Fruit fly (Drosophila melanogaster) whole organism, embryonic: ENCODE data around the gene Targ1.
A peak's percentile ranks its signal among the peaks of the same experiment; 100 is the strongest.

Experiments used
- Antp ChIP-seq: fragments of 200-800 bp; sonication (Bioruptor generic); optimal IDR thresholded peaks from 3 replicates; lab custom pipeline; 2016; ENCODE audit warnings: missing biosample characterization, missing genetic modification characterization
- BtbVII ChIP-seq: fragments of 200-800 bp; sonication (Bioruptor generic); optimal IDR thresholded peaks from 3 replicates; lab custom pipeline; 2017; ENCODE audit warnings: missing biosample characterization, mild to moderate bottlenecking, missing genetic modification characterization
- Bteb2 ChIP-seq: fragments of 200-800 bp; sonication (Bioruptor generic); optimal IDR thresholded peaks from 2 replicates; lab custom pipeline; 2016; ENCODE audit warnings: missing biosample characterization, missing genetic modification characterization
- CG10959 ChIP-seq: fragments of 200-800 bp; sonication (Bioruptor generic); IDR thresholded peaks from 2 replicates; pipeline ENCODE4 v1.3.6; 2022; ENCODE audit warnings: missing biosample characterization, missing genetic modification characterization
- CG1529 ChIP-seq: fragments of 200-800 bp; sonication (Bioruptor generic); optimal IDR thresholded peaks from 3 replicates; lab custom pipeline; 2018; ENCODE audit warnings: missing biosample characterization, missing genetic modification characterization
- CG15479 ChIP-seq: fragments of 200-800 bp; sonication (Bioruptor generic); optimal IDR thresholded peaks from 3 replicates; lab custom pipeline; 2019; ENCODE audit warnings: missing biosample characterization, mild to moderate bottlenecking, missing genetic modification characterization, moderate library complexity
- CG15514 ChIP-seq: fragments of 200-800 bp; sonication (Bioruptor generic); optimal IDR thresholded peaks from 3 replicates; lab custom pipeline; 2017; ENCODE audit warnings: missing biosample characterization, missing genetic modification characterization, mild to moderate bottlenecking, moderate library complexity, missing genetic modification reagents
- CG15696 ChIP-seq: fragments of 200-800 bp; sonication (Bioruptor generic); optimal IDR thresholded peaks from 2 replicates; lab custom pipeline; 2019; ENCODE audit warnings: missing biosample characterization, mild to moderate bottlenecking, missing genetic modification characterization, moderate library complexity
- CG16813 ChIP-seq: fragments of 200-800 bp; sonication (Bioruptor generic); IDR thresholded peaks from 3 replicates; pipeline ENCODE4 v1.3.6; 2022; ENCODE audit warnings: missing biosample characterization, missing genetic modification characterization; ENCODE audit not compliant: partially characterized antibody
- CG17912 ChIP-seq: fragments of 200-800 bp; sonication (Bioruptor generic); optimal IDR thresholded peaks from 2 replicates; lab custom pipeline; 2018; ENCODE audit warnings: missing biosample characterization, mild to moderate bottlenecking, missing genetic modification characterization
- CG33213 ChIP-seq: fragments of 200-800 bp; sonication (Bioruptor generic); optimal IDR thresholded peaks from 3 replicates; lab custom pipeline; 2016; ENCODE audit warnings: missing biosample characterization, missing genetic modification characterization
- CG4617 ChIP-seq: fragments of 200-800 bp; sonication (Bioruptor generic); optimal IDR thresholded peaks from 3 replicates; lab custom pipeline; 2016; ENCODE audit warnings: missing biosample characterization, missing genetic modification characterization, borderline replicate concordance
- CG6175 ChIP-seq: fragments of 200-800 bp; sonication (Bioruptor generic); IDR thresholded peaks from 3 replicates; pipeline ENCODE4 v1.3.6; 2022; ENCODE audit warnings: missing biosample characterization, missing genetic modification characterization
- CG6689 ChIP-seq: fragments of 200-800 bp; sonication (Bioruptor generic); IDR thresholded peaks from 2 replicates; pipeline ENCODE4 v1.3.6; 2022; ENCODE audit warnings: missing biosample characterization, missing genetic modification characterization
- CG7372 ChIP-seq: fragments of 200-800 bp; sonication (Bioruptor generic); IDR thresholded peaks from 2 replicates; pipeline ENCODE4 v1.3.6; 2022; ENCODE audit warnings: missing biosample characterization, missing genetic modification characterization
- CG8478 ChIP-seq: fragments of >200 bp; optimal IDR thresholded peaks from 2 replicates; lab custom pipeline; 2018
- CG8944 ChIP-seq: fragments of 200-800 bp; sonication (Bioruptor generic); optimal IDR thresholded peaks from 3 replicates; lab custom pipeline; 2016; ENCODE audit warnings: missing biosample characterization, missing genetic modification characterization
- CG9727 ChIP-seq: fragments of 200-800 bp; sonication (Bioruptor generic); optimal IDR thresholded peaks from 3 replicates; lab custom pipeline; 2017; ENCODE audit warnings: missing biosample characterization, mild to moderate bottlenecking, missing genetic modification characterization
- CHES-1-like ChIP-seq: fragments of 200-800 bp; sonication (Bioruptor generic); optimal IDR thresholded peaks from 2 replicates; lab custom pipeline; 2016; ENCODE audit warnings: missing biosample characterization, missing genetic modification characterization
- Chrac-16 ChIP-seq: fragments of 200-800 bp; sonication (Bioruptor generic); optimal IDR thresholded peaks from 3 replicates; lab custom pipeline; 2016; ENCODE audit warnings: missing biosample characterization, missing genetic modification characterization
- Dp ChIP-seq: fragments of 200-800 bp; sonication (Bioruptor generic); optimal IDR thresholded peaks from 2 replicates; lab custom pipeline; 2018; ENCODE audit warnings: missing biosample characterization, mild to moderate bottlenecking, missing genetic modification characterization, moderate library complexity
- ERR ChIP-seq: fragments of 200-800 bp; sonication (Bioruptor generic); optimal IDR thresholded peaks from 2 replicates; lab custom pipeline; 2016; ENCODE audit warnings: missing biosample characterization, missing genetic modification characterization
- HLH3B ChIP-seq: fragments of 200-800 bp; sonication (Bioruptor generic); IDR thresholded peaks from 2 replicates; pipeline ENCODE4 v1.3.6; 2022; ENCODE audit warnings: missing biosample characterization, missing genetic modification characterization
- Hey ChIP-seq: fragments of 200-800 bp; sonication (Bioruptor generic); optimal IDR thresholded peaks from 3 replicates; lab custom pipeline; 2018; ENCODE audit warnings: missing biosample characterization, mild to moderate bottlenecking, missing genetic modification characterization
- HmgD ChIP-seq: fragments of 200-800 bp; sonication (Bioruptor generic); optimal IDR thresholded peaks from 3 replicates; lab custom pipeline; 2016; ENCODE audit warnings: missing biosample characterization, missing genetic modification characterization
- Hmx ChIP-seq: fragments of 200-800 bp; sonication (Bioruptor generic); optimal IDR thresholded peaks from 2 replicates; lab custom pipeline; 2016; ENCODE audit warnings: missing biosample characterization, missing genetic modification characterization
- Hsf ChIP-seq: fragments of 200-800 bp; sonication (Bioruptor generic); optimal IDR thresholded peaks from 3 replicates; lab custom pipeline; 2016; ENCODE audit warnings: missing biosample characterization, missing genetic modification characterization
- Lim3 ChIP-seq: fragments of 200-800 bp; sonication (Bioruptor generic); IDR thresholded peaks from 2 replicates; pipeline ENCODE4 v1.3.6; 2022; ENCODE audit warnings: missing biosample characterization, missing genetic modification characterization
- Scr ChIP-seq: fragments of 200-800 bp; sonication (Bioruptor generic); IDR thresholded peaks from 2 replicates; pipeline ENCODE4 v1.3.6; 2022; ENCODE audit warnings: missing biosample characterization, missing genetic modification characterization; ENCODE audit not compliant: partially characterized antibody
- YL-1 ChIP-seq: fragments of 200-800 bp; sonication (Bioruptor generic); optimal IDR thresholded peaks from 3 replicates; lab custom pipeline; 2017; ENCODE audit warnings: missing biosample characterization, mild to moderate bottlenecking, missing genetic modification characterization
- aop ChIP-seq: fragments of 200-800 bp; sonication (Bioruptor generic); IDR thresholded peaks from 2 replicates; pipeline ENCODE4 v1.3.6; 2022; ENCODE audit warnings: missing biosample characterization, missing genetic modification characterization
- bcd ChIP-seq: fragments of 200-800 bp; sonication (Bioruptor generic); optimal IDR thresholded peaks from 2 replicates; lab custom pipeline; 2017; ENCODE audit warnings: missing biosample characterization, mild to moderate bottlenecking, missing genetic modification characterization
- chinmo ChIP-seq: fragments of 200-800 bp; sonication (Bioruptor generic); IDR thresholded peaks from 4 replicates; pipeline ENCODE4 v1.3.6; 2022; ENCODE audit warnings: missing biosample characterization, missing genetic modification characterization; ENCODE audit not compliant: partially characterized antibody
- ci ChIP-seq: fragments of 200-800 bp; sonication (Bioruptor generic); IDR thresholded peaks from 3 replicates; pipeline ENCODE4 v1.3.6; 2022; ENCODE audit warnings: missing biosample characterization, missing genetic modification characterization
- dimm ChIP-seq: fragments of 200-800 bp; sonication (Bioruptor generic); IDR thresholded peaks from 2 replicates; pipeline ENCODE4 v1.3.6; 2022; ENCODE audit warnings: missing biosample characterization, missing genetic modification characterization
- fu2 ChIP-seq: fragments of 200-800 bp; sonication (Bioruptor generic); optimal IDR thresholded peaks from 2 replicates; lab custom pipeline; 2016; ENCODE audit warnings: missing biosample characterization, missing genetic modification characterization
- gsb-n ChIP-seq: fragments of 200-800 bp; sonication (Bioruptor generic); optimal IDR thresholded peaks from 3 replicates; lab custom pipeline; 2018; ENCODE audit warnings: missing biosample characterization, mild to moderate bottlenecking, missing genetic modification characterization
- nerfin-1 ChIP-seq: fragments of 200-800 bp; sonication (Bioruptor generic); optimal IDR thresholded peaks from 3 replicates; lab custom pipeline; 2019; ENCODE audit warnings: missing biosample characterization, mild to moderate bottlenecking, missing genetic modification characterization, moderate library complexity
- nmo ChIP-seq: fragments of 200-800 bp; sonication (Bioruptor generic); optimal IDR thresholded peaks from 2 replicates; lab custom pipeline; 2018; ENCODE audit warnings: missing biosample characterization, mild to moderate bottlenecking, missing genetic modification characterization, moderate library complexity
- pnt ChIP-seq: fragments of 200-800 bp; sonication (Bioruptor generic); optimal IDR thresholded peaks from 3 replicates; lab custom pipeline; 2016; ENCODE audit warnings: missing biosample characterization, missing genetic modification characterization
- psq ChIP-seq: fragments of 200-800 bp; sonication (Bioruptor generic); optimal IDR thresholded peaks from 2 replicates; lab custom pipeline; 2017; ENCODE audit warnings: missing biosample characterization, missing genetic modification characterization
- shn ChIP-seq: fragments of 200-800 bp; sonication (Bioruptor generic); optimal IDR thresholded peaks from 3 replicates; lab custom pipeline; 2016; ENCODE audit warnings: missing biosample characterization, missing genetic modification characterization
- sisA ChIP-seq: fragments of 200-800 bp; sonication (Bioruptor generic); IDR thresholded peaks from 2 replicates; pipeline ENCODE4 v1.3.6; 2022; ENCODE audit warnings: missing biosample characterization, missing genetic modification characterization
- sob ChIP-seq: fragments of 200-800 bp; sonication (Bioruptor generic); IDR thresholded peaks from 2 replicates; pipeline ENCODE4 v1.3.6; 2022; ENCODE audit warnings: missing biosample characterization, missing genetic modification characterization
- ssp ChIP-seq: fragments of 200-800 bp; sonication (Bioruptor generic); IDR thresholded peaks from 2 replicates; pipeline ENCODE4 v1.3.6; 2022; ENCODE audit warnings: missing biosample characterization, missing genetic modification characterization
- tin ChIP-seq: fragments of 200-800 bp; sonication (Bioruptor generic); optimal IDR thresholded peaks from 3 replicates; lab custom pipeline; 2016; ENCODE audit warnings: missing biosample characterization, missing genetic modification characterization
- tup ChIP-seq: fragments of 200-800 bp; sonication (Bioruptor generic); optimal IDR thresholded peaks from 2 replicates; lab custom pipeline; 2016; ENCODE audit warnings: missing biosample characterization, mild to moderate bottlenecking, missing genetic modification characterization, moderate library complexity
- unpg ChIP-seq: fragments of 200-800 bp; sonication (Bioruptor generic); optimal IDR thresholded peaks from 3 replicates; lab custom pipeline; 2018; ENCODE audit warnings: missing biosample characterization, mild to moderate bottlenecking, missing genetic modification characterization, moderate library complexity
- vvl ChIP-seq: fragments of 200-800 bp; sonication (Bioruptor generic); IDR thresholded peaks from 2 replicates; pipeline ENCODE4 v1.3.6; 2022; ENCODE audit warnings: missing biosample characterization, missing genetic modification characterization
- wdn ChIP-seq: fragments of 200-800 bp; sonication (Bioruptor generic); IDR thresholded peaks from 2 replicates; pipeline ENCODE4 v1.3.6; 2022; ENCODE audit warnings: missing biosample characterization, missing genetic modification characterization
- z ChIP-seq: fragments of 200-800 bp; sonication (Bioruptor generic); IDR thresholded peaks from 3 replicates; pipeline ENCODE4 v1.3.6; 2022; ENCODE audit warnings: missing biosample characterization, missing genetic modification characterization

The Targ1 gene

DNA sequence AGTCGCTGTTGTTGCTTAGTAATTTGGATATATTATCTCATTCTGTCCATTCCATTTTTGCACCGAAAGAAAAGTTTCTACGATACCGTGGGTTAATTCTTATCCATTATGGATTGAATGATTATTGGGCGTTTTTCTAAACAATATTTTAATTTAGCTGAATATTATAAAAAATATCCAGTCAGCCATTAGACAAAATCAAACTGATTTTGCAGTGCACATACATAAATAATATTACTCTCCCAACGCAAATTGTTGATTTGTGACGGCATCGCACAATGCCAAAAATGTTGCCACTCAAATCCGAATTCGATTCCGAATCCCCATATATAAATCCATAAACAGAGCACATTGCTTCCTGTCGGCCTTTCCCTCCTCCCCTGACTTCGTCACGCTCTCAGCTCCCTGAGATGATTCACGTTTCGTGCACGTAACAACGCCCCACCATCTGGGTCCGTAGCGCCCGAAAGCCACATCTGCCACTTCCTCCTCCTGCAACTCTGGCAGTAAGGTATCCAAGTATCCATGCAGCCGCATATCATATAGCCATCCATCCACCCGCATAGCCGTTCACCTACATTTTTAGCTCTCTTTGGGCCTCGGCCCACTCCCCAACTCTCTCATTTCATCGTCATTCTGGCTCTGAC is 25.6 kb downstream of the Targ1 start (continued):
- TF ChIP-seq CG15696 (tag; lab: Kevin White, UChicago), result peak; percentile 11
- TF ChIP-seq sisA (GFP tag; lab: Robert Waterston, UW), result peak; percentile 69
- peak; percentile 45 for TF ChIP-seq Hmx (GFP tag; lab: Kevin White, UChicago)
- peak; percentile 80 for TF ChIP-seq sob (GFP tag; lab: Robert Waterston, UW)
- TF ChIP-seq CG15514, result peak; percentile 65
- TF ChIP-seq tin, result peak; percentile 12
- peak; percentile 72 for TF ChIP-seq BtbVII
- TF ChIP-seq nerfin-1 (tag; lab: Kevin White, UChicago), result no peak
- peak; percentile 51 for TF ChIP-seq fu2 (GFP tag; lab: Kevin White, UChicago)
- TF ChIP-seq Bteb2 (GFP tag; lab: Kevin White, UChicago), result peak; percentile 68
- TF ChIP-seq nmo (GFP tag; lab: Kevin White, UChicago), result peak; percentile 33
- TF ChIP-seq bcd (GFP tag; lab: Kevin White, UChicago), result peak; percentile 61
- peak; percentile 37; the same call in 1 of the 3 replicates for TF ChIP-seq CG6175 (GFP tag; lab: Robert Waterston, UW)
- 0 out of 2 replicates have a peak, but pooled peaks have one; percentile 17 for TF ChIP-seq ssp (GFP tag; lab: Robert Waterston, UW)
- no peak for TF ChIP-seq gsb-n (tag; lab: Kevin White, UChicago)
- peak; percentile 20 for TF ChIP-seq psq (GFP tag; lab: Kevin White, UChicago)
- peak; percentile 49 for TF ChIP-seq Chrac-16 (GFP tag; lab: Kevin White, UChicago)
- TF ChIP-seq Dp (GFP tag; lab: Kevin White, UChicago), result no peak
- TF ChIP-seq aop (GFP tag; lab: Robert Waterston, UW), result no peak
- TF ChIP-seq Scr, result no peak
- no peak for TF ChIP-seq dimm (GFP tag; lab: Robert Waterston, UW)
- TF ChIP-seq CG33213, result peak; percentile 1
- no peak for TF ChIP-seq z
- peak; percentile 8 for TF ChIP-seq tup (GFP tag; lab: Kevin White, UChicago)
- no peak for TF ChIP-seq CG17912 (GFP tag; lab: Kevin White, UChicago)
- TF ChIP-seq ERR (GFP tag; lab: Kevin White, UChicago), result no peak
- TF ChIP-seq ci, result peak; percentile 52; the same call in 2 of the 3 replicates
- no peak for TF ChIP-seq CG10959 (GFP tag; lab: Robert Waterston, UW)
- peak; percentile 53; the same call in 1 of the 2 replicates for TF ChIP-seq HLH3B
- peak; percentile 72 for TF ChIP-seq Hsf (GFP tag; lab: Kevin White, UChicago)
- TF ChIP-seq CG16813 (GFP tag; lab: Robert Waterston, UW), result no peak
- peak; percentile 67 for TF ChIP-seq CG6689
- peak; percentile 74; the same call in 1 of the 2 replicates for TF ChIP-seq vvl (GFP tag; lab: Robert Waterston, UW)
- TF ChIP-seq wdn (GFP tag; lab: Robert Waterston, UW), result peak; percentile 72; the same call in 1 of the 2 replicates
- no peak for TF ChIP-seq Lim3
- no peak for TF ChIP-seq CG1529 (GFP tag; lab: Kevin White, UChicago)
- no peak for TF ChIP-seq HmgD (GFP tag; lab: Kevin White, UChicago)
- no peak for TF ChIP-seq CG4617 (GFP tag; lab: Kevin White, UChicago)
- TF ChIP-seq shn (GFP tag; lab: Kevin White, UChicago), result peak; percentile 30
- TF ChIP-seq CG7372, result peak; percentile 52; the same call in 1 of the 2 replicates
- TF ChIP-seq YL-1 (GFP tag; lab: Kevin White, UChicago), result no peak
- TF ChIP-seq Hey (tag; lab: Kevin White, UChicago), result no peak
- no peak for TF ChIP-seq CG8478
- no peak for TF ChIP-seq unpg (GFP tag; lab: Kevin White, UChicago)
- TF ChIP-seq CG15479, result no peak
- TF ChIP-seq chinmo, result no peak
- peak; percentile 7 for TF ChIP-seq CG8944 (GFP tag; lab: Kevin White, UChicago)
- peak; percentile 30 for TF ChIP-seq CHES-1-like (GFP tag; lab: Kevin White, UChicago)
- peak; percentile 31 for TF ChIP-seq Antp (GFP tag; lab: Kevin White, UChicago)
- TF ChIP-seq CG9727 (GFP tag; lab: Kevin White, UChicago), result peak; percentile 69
- TF ChIP-seq pnt (GFP tag; lab: Kevin White, UChicago), result peak; percentile 5
